Fruit fly (Drosophila melanogaster) whole organism, prepupa: ENCODE results near the gene CG15336.

Source experiments
- Blimp-1 ChIP-seq: fragments of 200-800 bp; sonication (Bioruptor generic); optimal IDR thresholded peaks from 3 replicates; lab custom pipeline; 2017; ENCODE audit warnings: missing biosample characterization, missing genetic modification characterization, mild to moderate bottlenecking, moderate library complexity, missing genetic modification reagents
- CG10631 ChIP-seq: fragments of 200-800 bp; sonication (Bioruptor generic); optimal IDR thresholded peaks from 2 replicates; lab custom pipeline; 2016; ENCODE audit warnings: missing biosample characterization, missing genetic modification characterization
- CG11294 ChIP-seq: fragments of 200-800 bp; sonication (Bioruptor generic); IDR thresholded peaks from 2 replicates; pipeline ENCODE4 v1.3.6; 2022; ENCODE audit warnings: missing biosample characterization, missing genetic modification characterization
- CG11762 ChIP-seq: fragments of 200-800 bp; sonication (Bioruptor generic); optimal IDR thresholded peaks from 3 replicates; lab custom pipeline; 2016; ENCODE audit warnings: missing biosample characterization, missing genetic modification characterization; ENCODE audit not compliant: insufficient read depth
- CG15336 ChIP-seq: fragments of 200-800 bp; sonication (Bioruptor generic); IDR thresholded peaks from 2 replicates; pipeline ENCODE4 v1.3.6; 2022; ENCODE audit warnings: missing biosample characterization, missing genetic modification characterization
- CG1621 ChIP-seq: fragments of 200-800 bp; sonication (Bioruptor generic); optimal IDR thresholded peaks from 3 replicates; lab custom pipeline; 2018; ENCODE audit warnings: missing biosample characterization, mild to moderate bottlenecking, missing genetic modification characterization
- CG16779 ChIP-seq: fragments of 200-800 bp; sonication (Bioruptor generic); optimal IDR thresholded peaks from 3 replicates; lab custom pipeline; 2017; ENCODE audit warnings: missing biosample characterization, mild to moderate bottlenecking, missing genetic modification characterization
- CG3032 ChIP-seq: fragments of 200-800 bp; optimal IDR thresholded peaks from 2 replicates; lab custom pipeline; 2019; ENCODE audit warnings: missing biosample characterization, mild to moderate bottlenecking, missing genetic modification characterization, moderate library complexity
- CG32006 ChIP-seq: fragments of 200-800 bp; sonication (Bioruptor generic); optimal IDR thresholded peaks from 3 replicates; lab custom pipeline; 2017; ENCODE audit warnings: missing biosample characterization, mild to moderate bottlenecking, missing genetic modification characterization
- CG6163 ChIP-seq: fragments of 200-800 bp; sonication (Bioruptor generic); IDR thresholded peaks from 3 replicates; pipeline ENCODE4 v1.3.6; 2022; ENCODE audit warnings: missing biosample characterization, missing genetic modification characterization
- CG6276 ChIP-seq: fragments of 200-800 bp; sonication (Bioruptor generic); optimal IDR thresholded peaks from 2 replicates; lab custom pipeline; 2017; ENCODE audit warnings: missing biosample characterization, mild to moderate bottlenecking, missing genetic modification characterization
- CG6808 ChIP-seq: fragments of 200-800 bp; sonication (Bioruptor generic); optimal IDR thresholded peaks from 3 replicates; lab custom pipeline; 2017; ENCODE audit warnings: missing biosample characterization, missing genetic modification characterization, mild to moderate bottlenecking, moderate library complexity, missing genetic modification reagents
- CG7368 ChIP-seq: fragments of 200-800 bp; sonication (Bioruptor generic); optimal IDR thresholded peaks from 3 replicates; lab custom pipeline; 2016; ENCODE audit warnings: missing biosample characterization, missing genetic modification characterization
- CG8119 ChIP-seq: fragments of 200-800 bp; sonication (Bioruptor generic); IDR thresholded peaks from 3 replicates; pipeline ENCODE4 v1.3.6; 2022; ENCODE audit warnings: missing biosample characterization, missing genetic modification characterization
- CG8319 ChIP-seq: fragments of 200-800 bp; sonication (Bioruptor generic); optimal IDR thresholded peaks from 3 replicates; lab custom pipeline; 2016; ENCODE audit warnings: missing biosample characterization, missing genetic modification characterization
- CG9139 ChIP-seq: fragments of 200-800 bp; sonication (Bioruptor generic); optimal IDR thresholded peaks from 3 replicates; lab custom pipeline; 2017; ENCODE audit warnings: missing biosample characterization, mild to moderate bottlenecking, missing genetic modification characterization
- Eip78C ChIP-seq: fragments of 200-800 bp; sonication (Bioruptor generic); peaks from one replicate; lab custom pipeline; 2016; ENCODE audit warnings: missing biosample characterization, missing genetic modification characterization
- Eip93F ChIP-seq: fragments of 200-800 bp; sonication (Bioruptor generic); optimal IDR thresholded peaks from 2 replicates; lab custom pipeline; 2016; ENCODE audit warnings: missing biosample characterization, mild to moderate bottlenecking, missing genetic modification characterization
- Ets96B ChIP-seq: fragments of 200-800 bp; optimal IDR thresholded peaks from 2 replicates; lab custom pipeline; 2019; ENCODE audit warnings: missing biosample characterization, mild to moderate bottlenecking, missing genetic modification characterization, moderate library complexity
- Hr39 ChIP-seq: fragments of 200-800 bp; sonication (Bioruptor generic); optimal IDR thresholded peaks from 2 replicates; lab custom pipeline; 2016; ENCODE audit warnings: missing biosample characterization, missing genetic modification characterization
- Lpt ChIP-seq: fragments of 200-800 bp; sonication (Bioruptor generic); optimal IDR thresholded peaks from 3 replicates; lab custom pipeline; 2016; ENCODE audit warnings: missing biosample characterization, missing genetic modification characterization
- Smox ChIP-seq: fragments of 200-800 bp; sonication (Bioruptor generic); optimal IDR thresholded peaks from 3 replicates; lab custom pipeline; 2016; ENCODE audit warnings: missing biosample characterization, missing genetic modification characterization
- Sox14 ChIP-seq: fragments of 200-800 bp; sonication (Bioruptor generic); optimal IDR thresholded peaks from 3 replicates; lab custom pipeline; 2016; ENCODE audit warnings: missing biosample characterization, missing genetic modification characterization
- Sox15 ChIP-seq: fragments of 200-800 bp; sonication (Bioruptor generic); optimal IDR thresholded peaks from 3 replicates; lab custom pipeline; 2016; ENCODE audit warnings: missing biosample characterization, missing genetic modification characterization
- acj6 ChIP-seq: fragments of 200-800 bp; sonication (Bioruptor generic); optimal IDR thresholded peaks from 3 replicates; lab custom pipeline; 2016; ENCODE audit warnings: missing biosample characterization, missing genetic modification characterization
- dsx ChIP-seq: fragments of 200-800 bp; optimal IDR thresholded peaks from 3 replicates; lab custom pipeline; 2019; ENCODE audit warnings: missing biosample characterization, mild to moderate bottlenecking, missing genetic modification characterization, moderate library complexity; ENCODE audit not compliant: poor library complexity, severe bottlenecking
- eg ChIP-seq: fragments of 200-800 bp; sonication (Bioruptor generic); IDR thresholded peaks from 3 replicates; pipeline ENCODE4 v1.3.6; 2022; ENCODE audit warnings: missing biosample characterization, missing genetic modification characterization
- pdm3 ChIP-seq: fragments of 200-800 bp; sonication (Bioruptor generic); optimal IDR thresholded peaks from 3 replicates; lab custom pipeline; 2016; ENCODE audit warnings: missing biosample characterization, missing genetic modification characterization
- salr ChIP-seq, 2 experiments: fragments of 200-800 bp; sonication (Bioruptor generic); optimal IDR thresholded peaks; 3 replicates each; lab custom pipeline; 2016 to 2018; ENCODE audit warnings: missing biosample characterization in 2 of 2, missing genetic modification characterization in 2 of 2, mild to moderate bottlenecking in 1 of 2
- spab ChIP-seq: fragments of 200-800 bp; sonication (Bioruptor generic); optimal IDR thresholded peaks from 2 replicates; lab custom pipeline; 2017; ENCODE audit warnings: missing biosample characterization, mild to moderate bottlenecking, missing genetic modification characterization, missing genetic modification reagents
- ss ChIP-seq, 2 experiments: fragments of 200-800 bp; sonication (Bioruptor generic); optimal IDR thresholded peaks; 2 replicates in 1 of 2; 3 replicates in 1 of 2; lab custom pipeline; 2017 to 2018; ENCODE audit warnings: mild to moderate bottlenecking in 2 of 2, missing biosample characterization in 2 of 2, missing genetic modification characterization in 2 of 2, moderate library complexity in 1 of 2
- svp ChIP-seq: fragments of 200-800 bp; sonication (Bioruptor generic); peaks from one replicate; lab custom pipeline; 2016; ENCODE audit warnings: missing biosample characterization, missing genetic modification characterization

The CG15336 gene

DNA sequence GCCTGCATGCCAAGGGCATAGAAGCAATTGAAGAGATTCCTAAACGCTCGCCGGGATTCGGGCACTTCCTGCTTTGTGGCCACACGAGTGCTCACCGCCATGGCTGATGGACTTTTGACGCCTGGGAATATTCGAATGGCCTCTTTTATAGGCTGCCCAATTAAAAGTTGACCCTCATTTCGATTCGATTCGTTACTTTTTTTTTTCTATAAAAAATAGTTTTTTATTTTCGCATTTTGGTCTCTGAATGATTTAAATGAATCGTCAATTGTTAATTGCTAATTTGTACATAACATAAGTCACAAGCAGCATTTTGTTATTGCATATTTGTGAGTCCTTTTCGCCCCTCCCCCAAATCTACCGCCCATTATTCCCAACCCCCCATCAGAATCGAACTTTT, 17.9 kb downstream of the CG15336 start, which contains the start of gene Or7a:
Or7a (minus strand) TSS at position 101 of the 400 bp plus-strand sequence.
- no peak for TF ChIP-seq spab
- no peak for TF ChIP-seq Eip93F (GFP tag; lab: Kevin White, UChicago)
- TF ChIP-seq CG11762, result no peak
- no peak for TF ChIP-seq salr (GFP tag; optimal IDR thresholded peaks at IDR 0.05; lab: Kevin White, UChicago)
- TF ChIP-seq CG6163 (GFP tag; lab: Robert Waterston, UW), result no peak
- no peak for TF ChIP-seq CG1621 (tag; lab: Kevin White, UChicago)

DNA sequence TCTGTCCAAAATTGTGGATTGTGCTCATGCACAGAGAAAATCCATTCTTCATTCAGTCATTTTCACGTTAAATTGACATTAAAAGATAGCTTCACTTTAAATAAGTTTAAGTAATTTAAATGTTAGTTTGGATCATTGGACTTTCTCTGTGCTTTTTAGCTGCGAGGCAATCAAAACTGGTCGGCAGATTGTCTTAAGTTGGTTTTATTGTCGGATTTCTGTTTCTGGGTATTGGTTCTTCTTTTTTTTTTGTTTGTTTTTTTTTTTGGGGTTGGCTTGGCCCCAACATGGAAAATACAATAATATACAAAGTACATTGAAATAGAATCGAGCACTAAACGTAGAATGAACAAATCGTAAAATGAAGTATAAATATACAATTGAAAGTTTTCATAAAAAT, 22.4 kb downstream of the CG15336 start, which contains the start of gene CG2278:
CG2278 (minus strand) TSS at position 101 of the 400 bp plus-strand sequence.
- TF ChIP-seq Lpt (GFP tag; lab: Kevin White, UChicago), result no peak
- TF ChIP-seq acj6 (GFP tag; lab: Kevin White, UChicago), result no peak
- TF ChIP-seq CG11762, result no peak
- TF ChIP-seq Ets96B (tag; lab: Kevin White, UChicago), result no peak
- TF ChIP-seq pdm3 (GFP tag; lab: Kevin White, UChicago), result no peak
- no peak for TF ChIP-seq Smox (GFP tag; lab: Kevin White, UChicago)
- no peak for TF ChIP-seq CG15336 (GFP tag; lab: Robert Waterston, UW)
- no peak for TF ChIP-seq Blimp-1 (GFP tag; lab: Kevin White, UChicago)

DNA sequence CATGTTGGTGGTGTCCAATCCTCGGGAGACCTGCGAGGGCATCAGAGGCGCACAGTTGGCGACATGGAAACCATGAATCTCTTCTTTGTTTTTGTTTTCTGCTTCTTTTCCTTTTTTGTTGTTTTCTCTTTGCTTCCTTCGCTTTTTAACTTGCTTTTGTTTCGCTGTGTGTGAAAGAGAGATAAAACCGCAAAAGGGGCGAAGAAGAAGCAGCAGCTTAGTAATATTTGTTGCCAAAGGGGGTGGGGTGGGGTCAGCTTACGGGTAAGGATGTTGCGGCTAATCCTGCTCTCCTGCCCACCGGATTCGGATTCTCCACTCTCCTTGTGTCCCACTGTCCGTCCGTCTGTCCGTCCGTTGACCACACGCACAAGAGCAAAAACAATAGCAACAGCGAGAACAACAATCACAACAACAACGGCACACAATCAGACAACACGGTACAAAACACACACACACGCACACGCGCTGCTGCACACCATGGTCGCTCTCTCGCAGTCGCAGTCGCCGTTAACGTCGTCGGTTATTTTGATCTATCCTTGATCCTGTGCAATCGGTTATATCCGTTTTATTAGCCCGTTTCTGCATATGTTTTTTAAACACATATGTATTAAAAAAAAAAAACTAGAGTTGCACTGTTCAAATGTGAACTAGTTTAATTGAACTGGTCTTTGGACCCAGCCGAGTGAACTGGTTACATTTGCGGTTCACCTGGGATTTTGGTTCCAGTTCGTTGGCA, 28.7 kb downstream of the CG15336 start:
- TF ChIP-seq CG8119 (GFP tag; lab: Robert Waterston, UW) (peak; percentile 46; the same call in 1 of the 3 replicates), Blimp-1 (GFP tag; lab: Kevin White, UChicago) (no peak), CG9139 (GFP tag; lab: Kevin White, UChicago) (peak; percentile 38), Eip78C (GFP tag; lab: Kevin White, UChicago) (peak; percentile 56), Hr39 (GFP tag; lab: Kevin White, UChicago) (no peak), CG10631 (GFP tag; lab: Kevin White, UChicago) (no peak), CG1621 (tag; lab: Kevin White, UChicago) (peak; percentile 66), svp (no peak), CG6276 (GFP tag; lab: Kevin White, UChicago) (peak; percentile 38), CG6163 (GFP tag; lab: Robert Waterston, UW) (peak; percentile 26; the same call in 1 of the 3 replicates), CG32006 (GFP tag; lab: Kevin White, UChicago) (peak; percentile 8), CG6808 (GFP tag; lab: Kevin White, UChicago) (peak; percentile 73), Sox14 (GFP tag; lab: Kevin White, UChicago) (peak; percentile 16), Smox (GFP tag; lab: Kevin White, UChicago) (no peak), CG3032 (tag; lab: Kevin White, UChicago) (peak; percentile 54), spab (peak; percentile 33), ss (GFP tag; optimal IDR thresholded peaks at IDR 0.05; lab: Kevin White, UChicago) (peak; percentile 52 to 58), CG15336 (GFP tag; lab: Robert Waterston, UW) (0 out of 2 replicates have a peak, but pooled peaks have one; percentile 19), acj6 (GFP tag; lab: Kevin White, UChicago) (no peak), Sox15 (GFP tag; lab: Kevin White, UChicago) (no peak)

DNA sequence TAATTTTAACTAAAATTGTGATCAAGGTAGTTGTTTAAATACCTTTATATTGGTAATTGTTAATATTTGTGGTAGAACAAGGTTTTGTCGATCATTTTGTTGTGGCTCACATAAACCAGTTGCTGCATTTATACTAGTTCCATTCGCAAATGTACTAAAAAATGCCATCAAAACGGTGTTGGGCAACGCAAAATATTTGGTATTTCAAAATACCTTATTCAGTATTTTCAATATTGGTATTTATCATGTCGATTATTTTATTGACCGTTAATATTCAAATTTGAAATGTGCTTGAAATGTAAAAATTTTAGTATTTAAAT, 29.2 kb downstream of the CG15336 start, which contains the start of gene slpr:
slpr (minus strand) TSS at position 156 of the 320 bp plus-strand sequence.
- TF ChIP-seq Eip93F (GFP tag; lab: Kevin White, UChicago) (no peak), Hr39 (GFP tag; lab: Kevin White, UChicago) (no peak), svp (peak; percentile 60)

DNA sequence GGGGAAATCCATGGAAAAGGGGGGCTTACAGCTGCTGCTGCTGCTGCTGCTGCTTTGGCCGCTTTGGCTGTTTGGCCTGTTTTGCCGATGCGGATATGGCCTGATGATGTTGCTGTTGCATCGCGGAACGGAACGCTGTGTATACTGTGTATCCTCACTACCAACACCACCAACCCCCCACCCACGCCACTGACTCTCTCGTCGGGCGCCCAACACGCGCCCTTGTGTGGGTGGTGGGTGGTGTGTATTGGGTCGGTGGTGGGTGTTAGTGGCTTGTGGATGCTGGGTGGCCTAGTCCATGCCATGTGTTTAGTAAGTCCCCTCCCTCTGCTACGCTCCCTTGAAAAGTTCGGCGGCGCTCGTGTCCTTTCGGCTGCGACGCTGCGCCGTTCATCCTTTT, 30.0 kb downstream of the CG15336 start:
- TF ChIP-seq dsx (GFP tag; lab: Kevin White, UChicago) (no peak), eg (no peak), CG8119 (GFP tag; lab: Robert Waterston, UW) (no peak), CG8319 (GFP tag; lab: Kevin White, UChicago) (no peak), CG16779 (no peak), Hr39 (GFP tag; lab: Kevin White, UChicago) (no peak), CG11294 (GFP tag; lab: Robert Waterston, UW) (no peak), CG7368 (GFP tag; lab: Kevin White, UChicago) (peak; percentile 65)
